Worm (Caenorhabditis elegans) whole organism, young adult: ENCODE results near the gene W01D2.3.
A peak's percentile ranks its signal among the peaks of the same experiment; 100 is the strongest.
"Not testable (repeated sequence)": the region's sequence is repeated elsewhere in the genome, so short reads cannot be mapped to it uniquely, and the experiment has no call there.

Source experiments
- D2030.7 ChIP-seq: fragments of 200-800 bp; sonication (Bioruptor generic); IDR thresholded peaks from 2 replicates; pipeline ENCODE4 v1.3.6; 2022; ENCODE audit warnings: missing genetic modification reagents, missing genetic modification characterization, missing compliant biosample characterization
- F33H1.4 ChIP-seq: fragments of 200-800 bp; sonication (Bioruptor generic); IDR thresholded peaks from 2 replicates; pipeline ENCODE4 v1.3.6; 2022; ENCODE audit warnings: missing genetic modification reagents, missing genetic modification characterization, missing compliant biosample characterization
- F37B4.10 ChIP-seq: fragments of 200-800 bp; sonication (Bioruptor generic); IDR thresholded peaks from 2 replicates; pipeline ENCODE4 v1.3.6; 2022; ENCODE audit warnings: missing genetic modification characterization, missing compliant biosample characterization
- F57C9.4 ChIP-seq: sonication (generic microtip); optimal IDR thresholded peaks from 2 replicates; lab custom pipeline; 2017; ENCODE audit warnings: mild to moderate bottlenecking, missing genetic modification characterization, missing compliant biosample characterization
- Y53G8AR.9 ChIP-seq: fragments of 200-800 bp; sonication (Bioruptor generic); conservative IDR thresholded peaks from 2 replicates; pipeline ENCODE4 v1.3.6; 2022; ENCODE audit warnings: missing genetic modification reagents, missing genetic modification characterization, missing compliant biosample characterization
- Y56A3A.18 ChIP-seq: fragments of 200-800 bp; sonication (Bioruptor generic); IDR thresholded peaks from 2 replicates; pipeline ENCODE4 v1.3.6; 2022; ENCODE audit warnings: missing genetic modification reagents, missing genetic modification characterization, missing compliant biosample characterization
- Y95B8A.8 ChIP-seq: fragments of 200-800 bp; sonication (Bioruptor generic); IDR thresholded peaks from 2 replicates; pipeline ENCODE4 v1.3.6; 2022; ENCODE audit warnings: missing genetic modification reagents, missing genetic modification characterization, missing compliant biosample characterization
- aptf-3 ChIP-seq: fragments of 200-800 bp; sonication (Bioruptor generic); IDR thresholded peaks from 2 replicates; pipeline ENCODE4 v1.3.6; 2022; ENCODE audit warnings: missing genetic modification characterization, missing compliant biosample characterization
- attf-5 ChIP-seq: fragments of 200-800 bp; sonication (Bioruptor generic); optimal IDR thresholded peaks from 2 replicates; lab custom pipeline; 2018; ENCODE audit warnings: mild to moderate bottlenecking, missing genetic modification characterization, missing compliant biosample characterization
- attf-6 ChIP-seq: fragments of 200-800 bp; sonication (Bioruptor generic); IDR thresholded peaks from 2 replicates; pipeline ENCODE4 v1.3.6; 2022; ENCODE audit warnings: missing genetic modification reagents, missing genetic modification characterization, missing compliant biosample characterization
- ceh-58 ChIP-seq: fragments of 200-800 bp; sonication (Bioruptor generic); IDR thresholded peaks from 2 replicates; pipeline ENCODE4 v1.3.6; 2022; ENCODE audit warnings: missing genetic modification characterization, missing compliant biosample characterization
- dox-1 ChIP-seq: fragments of 200-800 bp; sonication (Bioruptor generic); IDR thresholded peaks from 2 replicates; pipeline ENCODE4 v1.3.6; 2022; ENCODE audit warnings: missing genetic modification reagents, missing genetic modification characterization, missing compliant biosample characterization
- egrh-3 ChIP-seq: fragments of 200-800 bp; sonication (Bioruptor generic); IDR thresholded peaks from 2 replicates; pipeline ENCODE4 v1.3.6; 2022; ENCODE audit warnings: missing genetic modification reagents, missing genetic modification characterization, missing compliant biosample characterization
- ekl-4 ChIP-seq: fragments of 200-800 bp; sonication (Bioruptor generic); IDR thresholded peaks from 2 replicates; pipeline ENCODE4 v1.3.6; 2022; ENCODE audit warnings: missing genetic modification reagents, missing genetic modification characterization, missing compliant biosample characterization
- fkh-3 ChIP-seq: sonication (generic microtip); optimal IDR thresholded peaks from 2 replicates; lab custom pipeline; 2016; ENCODE audit warnings: mild to moderate bottlenecking, missing genetic modification characterization, missing compliant biosample characterization
- hmg-1.2 ChIP-seq: fragments of 200-800 bp; sonication (Bioruptor generic); IDR thresholded peaks from 2 replicates; pipeline ENCODE4 v1.3.6; 2022; ENCODE audit warnings: missing genetic modification reagents, missing genetic modification characterization, missing compliant biosample characterization
- hsf-1 ChIP-seq: fragments of 200-800 bp; sonication (Bioruptor generic); IDR thresholded peaks from 2 replicates; pipeline ENCODE4 v1.3.6; 2022; ENCODE audit warnings: missing genetic modification reagents, missing genetic modification characterization, missing compliant biosample characterization
- lin-26 ChIP-seq: fragments of 200-800 bp; sonication (Bioruptor generic); IDR thresholded peaks from 2 replicates; pipeline ENCODE4 v1.3.6; 2022; ENCODE audit warnings: missing genetic modification reagents, missing genetic modification characterization, missing compliant biosample characterization
- madf-6 ChIP-seq: fragments of 200-800 bp; sonication (Bioruptor generic); IDR thresholded peaks from 2 replicates; pipeline ENCODE4 v1.3.6; 2022; ENCODE audit warnings: missing genetic modification reagents, missing genetic modification characterization, missing compliant biosample characterization
- mcd-1 ChIP-seq: fragments of 200-800 bp; sonication (Bioruptor generic); IDR thresholded peaks from 2 replicates; pipeline ENCODE4 v1.3.6; 2022; ENCODE audit warnings: missing genetic modification reagents, missing genetic modification characterization, missing compliant biosample characterization
- nfya-2 ChIP-seq: fragments of 200-800 bp; sonication (Bioruptor generic); IDR thresholded peaks from 2 replicates; pipeline ENCODE4 v1.3.6; 2022; ENCODE audit warnings: missing genetic modification reagents, missing genetic modification characterization, missing compliant biosample characterization
- nfyb-1 ChIP-seq: fragments of 200-800 bp; sonication (Bioruptor generic); IDR thresholded peaks from 2 replicates; pipeline ENCODE4 v1.3.6; 2022; ENCODE audit warnings: missing genetic modification reagents, missing genetic modification characterization, missing compliant biosample characterization
- pbrm-1 ChIP-seq: fragments of 200-800 bp; sonication (Bioruptor generic); IDR thresholded peaks from 2 replicates; pipeline ENCODE4 v1.3.6; 2022; ENCODE audit warnings: missing genetic modification reagents, missing genetic modification characterization, missing compliant biosample characterization
- rcor-1 ChIP-seq: fragments of 200-800 bp; sonication (Bioruptor generic); IDR thresholded peaks from 2 replicates; pipeline ENCODE4 v1.3.6; 2022; ENCODE audit warnings: missing genetic modification reagents, missing genetic modification characterization, missing compliant biosample characterization
- snpc-4 ChIP-seq, 5 experiments: fragments of 150-350 bp in 1 of 5; sonication (generic microtip) in 4 of 5; optimal IDR thresholded peaks; 2 replicates each; lab custom pipeline; 2014 to 2018; ENCODE audit warnings: missing genetic modification characterization in 5 of 5, missing biosample characterization in 3 of 5, antibody characterized with exemption in 2 of 5, mild to moderate bottlenecking in 2 of 5, missing compliant biosample characterization in 2 of 5, missing genotype in 2 of 5, moderate library complexity in 2 of 5, missing genetic modification reagents in 1 of 5
- somi-1 ChIP-seq: fragments of 200-800 bp; sonication (Bioruptor generic); optimal IDR thresholded peaks from 2 replicates; lab custom pipeline; 2018; ENCODE audit warnings: mild to moderate bottlenecking, missing genetic modification characterization, missing compliant biosample characterization
- unc-62 ChIP-seq: fragments of 150-350 bp; optimal IDR thresholded peaks from 2 replicates; lab custom pipeline; 2014; ENCODE audit warnings: missing biosample characterization, missing genetic modification reagents, missing genetic modification characterization
- zfh-2 ChIP-seq: fragments of 200-800 bp; sonication (Bioruptor generic); conservative IDR thresholded peaks from 2 replicates; pipeline ENCODE4 v1.3.6; 2022; ENCODE audit warnings: missing genetic modification reagents, missing genetic modification characterization, missing compliant biosample characterization
- zim-3 ChIP-seq: sonication (generic microtip); optimal IDR thresholded peaks from 2 replicates; lab custom pipeline; 2017; ENCODE audit warnings: mild to moderate bottlenecking, missing genetic modification characterization, moderate library complexity, missing compliant biosample characterization
- ztf-28 ChIP-seq: fragments of 200-800 bp; sonication (Bioruptor generic); IDR thresholded peaks from 2 replicates; pipeline ENCODE4 v1.3.6; 2022; ENCODE audit warnings: missing genetic modification reagents, missing genetic modification characterization, missing compliant biosample characterization
- ztf-3 ChIP-seq: fragments of 200-800 bp; sonication (Bioruptor generic); optimal IDR thresholded peaks from 2 replicates; lab custom pipeline; 2018; ENCODE audit warnings: mild to moderate bottlenecking, missing genetic modification characterization, missing compliant biosample characterization

Gene W01D2.3

ce11 chrII:14772956-14773788 lies 30.9 kb downstream of the W01D2.3 start, which contains the start of gene Y54E2A.7:
Gene Y54E2A.7 (minus strand): TSS chrII:14773006.
- TF ChIP-seq ztf-3 (GFP tag; lab: Kevin White, UChicago) (no peak), zim-3 (no peak), snpc-4 (GFP tag; optimal IDR thresholded peaks at IDR 0.05; lab: Kevin White, UChicago) (no peak), snpc-4 (tag; optimal IDR thresholded peaks at IDR 0.05; lab: Kevin White, UChicago) (peak in 2 of 4 experiments; percentile 85 to 88)

ce11 chrII:14772113-14772512 lies 32.0 kb downstream of the W01D2.3 start:
- TF ChIP-seq zfh-2 (GFP tag; lab: Robert Waterston, UW) (peak; percentile 73), attf-6 (no peak)

- TF ChIP-seq zfh-2 (GFP tag; lab: Robert Waterston, UW) (peak; percentile 59; the same call in 1 of the 2 replicates), nfya-2 (GFP tag; lab: Robert Waterston, UW) (no peak), attf-5 (GFP tag; lab: Kevin White, UChicago) (no peak), Y56A3A.18 (GFP tag; lab: Robert Waterston, UW) (no peak), somi-1 (GFP tag; lab: Kevin White, UChicago) (no peak), ceh-58 (no peak), unc-62 (GFP tag; lab: Kevin White, UChicago) (no peak), F37B4.10 (GFP tag; lab: Robert Waterston, UW) (no peak)
- TF ChIP-seq, all 124 proteins: peak for 1
Observed at ce11 chrII:14771096-14771495, 33.0 kb downstream of the W01D2.3 start.

DNA sequence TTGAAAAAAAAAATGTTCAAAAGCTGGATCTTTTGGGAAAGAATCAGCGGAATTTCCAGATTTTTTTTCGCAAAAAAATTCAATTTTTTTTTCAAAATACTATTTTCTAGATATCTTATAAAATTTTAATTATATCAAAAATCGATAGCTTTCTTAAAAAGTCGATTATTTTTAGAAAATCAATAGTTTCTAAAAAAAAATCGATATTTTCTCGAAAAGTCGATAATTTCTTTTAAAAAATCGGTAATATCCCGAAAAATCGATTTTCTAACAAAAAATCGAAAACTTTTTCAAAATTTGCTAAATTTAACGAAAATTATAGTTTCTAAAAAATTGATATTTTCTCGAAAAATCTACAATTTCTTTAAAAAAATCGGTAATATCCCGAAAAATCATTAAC lies 35.3 kb downstream of the W01D2.3 start:
- no peak for TF ChIP-seq F57C9.4 (tag; lab: Kevin White, UChicago)
- no peak for TF ChIP-seq hmg-1.2 (GFP tag; lab: Robert Waterston, UW)
- no peak for TF ChIP-seq fkh-3
- TF ChIP-seq, all 124 proteins: peak for 0

- TF ChIP-seq aptf-3 = 0 out of 2 replicates have a peak, but pooled peaks have one; percentile 66
- TF ChIP-seq, all 124 proteins: peak for 1; not testable (repeated sequence) for 123
Observed at ce11 chrII:14765697-14766096, 38.4 kb downstream of the W01D2.3 start.

DNA sequence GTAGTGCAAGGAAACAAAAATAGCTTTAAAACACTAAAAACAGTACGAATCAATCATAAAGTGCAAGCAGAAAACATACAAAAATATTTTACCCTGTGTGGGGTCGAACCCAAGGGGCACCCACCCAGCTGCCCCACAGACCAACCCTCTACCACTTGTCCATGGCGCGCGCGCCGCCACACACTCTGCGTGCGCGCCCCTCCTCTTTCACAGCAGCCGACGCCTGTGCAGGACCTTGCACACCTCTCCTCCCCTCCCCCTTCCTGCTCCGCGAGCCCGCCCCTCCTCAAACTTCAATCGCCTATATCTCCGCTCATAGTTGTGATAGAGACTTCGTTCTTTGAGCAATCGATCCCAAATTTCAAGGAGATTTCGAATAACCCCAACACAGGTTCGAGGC lies 41.6 kb downstream of the W01D2.3 start:
- TF ChIP-seq hsf-1 (GFP tag; lab: Robert Waterston, UW) (peak; percentile 62; the same call in 1 of the 2 replicates), hmg-1.2 (GFP tag; lab: Robert Waterston, UW) (0 out of 2 replicates have a peak, but pooled peaks have one; percentile 34), ztf-28 (peak; percentile 59; the same call in 1 of the 2 replicates), egrh-3 (GFP tag; lab: Robert Waterston, UW) (peak; percentile 99), F33H1.4 (GFP tag; lab: Robert Waterston, UW) (peak; percentile 65), snpc-4 (tag; optimal IDR thresholded peaks at IDR 0.05; lab: Kevin White, UChicago) (peak in 1 of 4 experiments; percentile 68), lin-26 (GFP tag; lab: Robert Waterston, UW) (peak; percentile 100), madf-6 (peak; percentile 71), rcor-1 (GFP tag; lab: Robert Waterston, UW) (peak; percentile 74), mcd-1 (GFP tag; lab: Robert Waterston, UW) (peak; percentile 80), dox-1 (GFP tag; lab: Robert Waterston, UW) (peak; percentile 87), ekl-4 (peak; percentile 72; the same call in 1 of the 2 replicates), Y95B8A.8 (GFP tag; lab: Robert Waterston, UW) (peak; percentile 67; the same call in 1 of the 2 replicates), attf-6 (peak; percentile 53; the same call in 1 of the 2 replicates), nfyb-1 (GFP tag; lab: Robert Waterston, UW) (peak; percentile 74; the same call in 1 of the 2 replicates), D2030.7 (GFP tag; lab: Robert Waterston, UW) (peak; percentile 95), pbrm-1 (GFP tag; lab: Robert Waterston, UW) (peak; percentile 88), Y53G8AR.9 (GFP tag; lab: Robert Waterston, UW) (peak; percentile 63; the same call in 1 of the 2 replicates)
- TF ChIP-seq snpc-4 (GFP tag; optimal IDR thresholded peaks at IDR 0.05; lab: Kevin White, UChicago) = not testable (repeated sequence)
